Worm (Caenorhabditis elegans) whole organism, L3 larva: ENCODE data around the gene C14A4.6.

Experiments
- R02D3.7 ChIP-seq: fragments of 150-350 bp; optimal IDR thresholded peaks from 2 replicates; lab custom pipeline; 2014; ENCODE audit warnings: missing biosample characterization, missing genetic modification characterization
- ZK546.5 ChIP-seq: sonication (generic microtip); optimal IDR thresholded peaks from 2 replicates; lab custom pipeline; 2017; ENCODE audit warnings: missing biosample characterization, missing genetic modification characterization
- aly-2 ChIP-seq: fragments of 150-350 bp; optimal IDR thresholded peaks from 2 replicates; lab custom pipeline; 2014; ENCODE audit warnings: missing biosample characterization, missing genetic modification characterization
- ama-1 ChIP-seq: fragments of 150-350 bp; optimal IDR thresholded peaks from 2 replicates; lab custom pipeline; 2018
- ceh-28 ChIP-seq: fragments of 150-350 bp; optimal IDR thresholded peaks from 2 replicates; lab custom pipeline; 2014; ENCODE audit warnings: missing biosample characterization, missing genetic modification reagents, missing genetic modification characterization
- ceh-82 ChIP-seq: fragments of 150-350 bp; optimal IDR thresholded peaks from 2 replicates; lab custom pipeline; 2014; ENCODE audit warnings: missing biosample characterization, missing genetic modification characterization
- ceh-9 ChIP-seq: sonication (generic microtip); optimal IDR thresholded peaks from 2 replicates; lab custom pipeline; 2018; ENCODE audit warnings: missing biosample characterization, missing genetic modification characterization
- egl-27 ChIP-seq: sonication (generic microtip); optimal IDR thresholded peaks from 4 replicates; lab custom pipeline; 2017; ENCODE audit warnings: missing biosample characterization, missing genetic modification reagents, missing genetic modification characterization
- egl-5 ChIP-seq: fragments of 150-350 bp; optimal IDR thresholded peaks from 2 replicates; lab custom pipeline; 2017; ENCODE audit warnings: missing biosample characterization, missing genetic modification reagents, missing genetic modification characterization, inconsistent platforms
- elt-1 ChIP-seq: fragments of 150-350 bp; optimal IDR thresholded peaks from 2 replicates; lab custom pipeline; 2014; ENCODE audit warnings: missing biosample characterization, missing genetic modification characterization
- elt-2 ChIP-seq: sonication (generic microtip); optimal IDR thresholded peaks from 2 replicates; lab custom pipeline; 2016; ENCODE audit warnings: missing genetic modification reagents, mild to moderate bottlenecking, missing genetic modification characterization, missing compliant biosample characterization
- elt-3 ChIP-seq, 3 experiments: fragments of 150-350 bp in 1 of 3; sonication (generic microtip) in 2 of 3; optimal IDR thresholded peaks; 2 replicates in 2 of 3; 4 replicates in 1 of 3; lab custom pipeline; 2014 to 2017; ENCODE audit warnings: missing biosample characterization in 3 of 3, missing genetic modification characterization in 3 of 3
- eor-1 ChIP-seq, 2 experiments: fragments of 150-350 bp; optimal IDR thresholded peaks; 2 replicates each; lab custom pipeline; 2014 to 2018; ENCODE audit warnings: missing biosample characterization in 2 of 2, missing genetic modification characterization in 2 of 2
- fkh-2 ChIP-seq: fragments of 150-350 bp; optimal IDR thresholded peaks from 2 replicates; lab custom pipeline; 2014; ENCODE audit warnings: missing biosample characterization, missing genetic modification reagents, missing genetic modification characterization
- fos-1 ChIP-seq: fragments of 150-350 bp; optimal IDR thresholded peaks from 2 replicates; lab custom pipeline; 2014; ENCODE audit warnings: missing biosample characterization, missing genetic modification characterization
- hmg-11 ChIP-seq: sonication (generic microtip); optimal IDR thresholded peaks from 2 replicates; lab custom pipeline; 2016; ENCODE audit warnings: missing genetic modification characterization, missing compliant biosample characterization
- lin-15B ChIP-seq: fragments of 150-350 bp; optimal IDR thresholded peaks from 2 replicates; lab custom pipeline; 2014; ENCODE audit warnings: missing biosample characterization, missing genetic modification characterization
- lin-39 ChIP-seq: fragments of 150-350 bp; optimal IDR thresholded peaks from 2 replicates; lab custom pipeline; 2018; ENCODE audit warnings: missing biosample characterization, missing genetic modification reagents, missing genetic modification characterization
- lsy-12 ChIP-seq: sonication (generic microtip); optimal IDR thresholded peaks from 2 replicates; lab custom pipeline; 2016; ENCODE audit warnings: mild to moderate bottlenecking, missing genetic modification characterization, missing compliant biosample characterization
- mdl-1 ChIP-seq: fragments of 150-350 bp; optimal IDR thresholded peaks from 2 replicates; lab custom pipeline; 2014; ENCODE audit warnings: missing biosample characterization, missing genetic modification characterization
- nfya-1 ChIP-seq: sonication (generic microtip); optimal IDR thresholded peaks from 2 replicates; lab custom pipeline; 2017; ENCODE audit warnings: missing genetic modification characterization, mild to moderate bottlenecking, missing compliant biosample characterization, antibody characterized with exemption, moderate library complexity; ENCODE audit not compliant: insufficient read depth
- nhr-11 ChIP-seq: fragments of 150-350 bp; optimal IDR thresholded peaks from 2 replicates; lab custom pipeline; 2014; ENCODE audit warnings: missing biosample characterization, missing genetic modification characterization
- nhr-12 ChIP-seq: fragments of 150-350 bp; optimal IDR thresholded peaks from 2 replicates; lab custom pipeline; 2014; ENCODE audit warnings: missing biosample characterization, missing genetic modification characterization
- nhr-23 ChIP-seq: fragments of 150-350 bp; optimal IDR thresholded peaks from 2 replicates; lab custom pipeline; 2014; ENCODE audit warnings: missing biosample characterization, missing genetic modification reagents, missing genetic modification characterization
- nhr-237 ChIP-seq: fragments of 150-350 bp; optimal IDR thresholded peaks from 2 replicates; lab custom pipeline; 2014; ENCODE audit warnings: missing biosample characterization, missing genetic modification characterization
- nhr-25 ChIP-seq: sonication (generic microtip); optimal IDR thresholded peaks from 2 replicates; lab custom pipeline; 2017; ENCODE audit warnings: missing biosample characterization, missing genetic modification characterization
- nhr-28 ChIP-seq: fragments of 150-350 bp; optimal IDR thresholded peaks from 2 replicates; lab custom pipeline; 2014; ENCODE audit warnings: missing biosample characterization, missing genetic modification characterization
- nhr-43 ChIP-seq: sonication (generic microtip); optimal IDR thresholded peaks from 2 replicates; lab custom pipeline; 2016; ENCODE audit warnings: mild to moderate bottlenecking, missing genetic modification characterization, missing compliant biosample characterization; ENCODE audit not compliant: poor library complexity, severe bottlenecking
- nhr-67 ChIP-seq: fragments of 150-350 bp; optimal IDR thresholded peaks from 2 replicates; lab custom pipeline; 2014; ENCODE audit warnings: missing biosample characterization, missing genetic modification characterization
- nhr-76 ChIP-seq: fragments of 150-350 bp; sonication (generic microtip); optimal IDR thresholded peaks from 5 replicates; lab custom pipeline; 2014; ENCODE audit warnings: missing biosample characterization, missing genetic modification characterization
- nhr-77 ChIP-seq: fragments of 150-350 bp; optimal IDR thresholded peaks from 2 replicates; lab custom pipeline; 2014; ENCODE audit warnings: missing biosample characterization, missing genetic modification characterization
- pha-4 ChIP-seq: fragments of 150-350 bp; optimal IDR thresholded peaks from 2 replicates; lab custom pipeline; 2014; ENCODE audit warnings: missing biosample characterization, missing genetic modification reagents, missing genetic modification characterization
- sea-2 ChIP-seq: fragments of 150-350 bp; sonication (generic microtip); optimal IDR thresholded peaks from 4 replicates; lab custom pipeline; 2014; ENCODE audit warnings: missing biosample characterization, missing genetic modification reagents, missing genetic modification characterization
- skn-1 ChIP-seq: fragments of 150-350 bp; optimal IDR thresholded peaks from 2 replicates; lab custom pipeline; 2014; ENCODE audit warnings: missing biosample characterization, missing genetic modification characterization
- snpc-4 ChIP-seq: fragments of 150-350 bp; optimal IDR thresholded peaks from 2 replicates; lab custom pipeline; 2014; ENCODE audit warnings: missing biosample characterization, missing genetic modification characterization
- tbx-2 ChIP-seq: sonication (generic microtip); optimal IDR thresholded peaks from 2 replicates; lab custom pipeline; 2016; ENCODE audit warnings: mild to moderate bottlenecking, missing genetic modification characterization, missing compliant biosample characterization
- unc-39 ChIP-seq: sonication (generic microtip); optimal IDR thresholded peaks from 4 replicates; lab custom pipeline; 2017; ENCODE audit warnings: missing biosample characterization, missing genetic modification characterization
- unc-62 ChIP-seq: fragments of 150-350 bp; sonication (generic microtip); optimal IDR thresholded peaks from 4 replicates; lab custom pipeline; 2014; ENCODE audit warnings: missing biosample characterization, missing genetic modification reagents, missing genetic modification characterization
- zag-1 ChIP-seq: fragments of 150-350 bp; optimal IDR thresholded peaks from 2 replicates; lab custom pipeline; 2014; ENCODE audit warnings: missing biosample characterization, missing genetic modification characterization
- ztf-4 ChIP-seq: fragments of 150-350 bp; optimal IDR thresholded peaks from 2 replicates; lab custom pipeline; 2014; ENCODE audit warnings: missing biosample characterization, missing genetic modification characterization

The C14A4.6 gene

ce11 chrII:10555484-10556075 is 39.0 kb downstream of the C14A4.6 start:
- TF ChIP-seq sea-2 (GFP tag; lab: Kevin White, UChicago): no peak
- no peak for TF ChIP-seq fkh-2 (tag; lab: Kevin White, UChicago)
- no peak for TF ChIP-seq lin-39 (tag; lab: Kevin White, UChicago)
- peak; percentile 34 for TF ChIP-seq fos-1
- TF ChIP-seq zag-1 (tag; lab: Kevin White, UChicago): no peak
- TF ChIP-seq nhr-237 (tag; lab: Kevin White, UChicago): no peak
- no peak for TF ChIP-seq ceh-82 (tag; lab: Kevin White, UChicago)
- TF ChIP-seq lin-15B (tag; lab: Kevin White, UChicago): peak; percentile 25
- TF ChIP-seq pha-4 (tag; lab: Kevin White, UChicago): peak; percentile 55
- peak; percentile 17 for TF ChIP-seq R02D3.7
- TF ChIP-seq nhr-76 (tag; lab: Kevin White, UChicago): no peak
- no peak for TF ChIP-seq mdl-1 (tag; lab: Kevin White, UChicago)
- peak; percentile 79 for TF ChIP-seq nhr-25 (tag; lab: Kevin White, UChicago)
- peak; percentile 19 for TF ChIP-seq tbx-2
- peak; percentile 71 for TF ChIP-seq unc-62 (GFP tag; lab: Kevin White, UChicago)
- TF ChIP-seq nhr-77: no peak
- peak; percentile 52 for TF ChIP-seq ama-1 (lab: Kevin White, UChicago)
- TF ChIP-seq nhr-12 (tag; lab: Kevin White, UChicago): no peak
- no peak for TF ChIP-seq nhr-28
- TF ChIP-seq ceh-9 (tag; lab: Kevin White, UChicago): no peak
- TF ChIP-seq elt-2 (tag; lab: Kevin White, UChicago): peak; percentile 68
- no peak for TF ChIP-seq egl-27 (tag; lab: Kevin White, UChicago)
- no peak for TF ChIP-seq lsy-12
- TF ChIP-seq nhr-23 (tag; lab: Kevin White, UChicago): peak; percentile 31
- TF ChIP-seq aly-2 (tag; lab: Kevin White, UChicago): no peak
- peak; percentile 12 for TF ChIP-seq snpc-4
- peak; percentile 28 for TF ChIP-seq hmg-11
- TF ChIP-seq nhr-11 (tag; lab: Kevin White, UChicago): peak; percentile 47
- TF ChIP-seq ztf-4 (tag; lab: Kevin White, UChicago): peak; percentile 78
- TF ChIP-seq elt-1 (tag; lab: Kevin White, UChicago): no peak
- peak; percentile 23 for TF ChIP-seq nfya-1 (tag; lab: Kevin White, UChicago)
- no peak for TF ChIP-seq ceh-28 (tag; lab: Kevin White, UChicago)
- no peak for TF ChIP-seq egl-5
- peak; percentile 38 for TF ChIP-seq nhr-43 (tag; lab: Kevin White, UChicago)
- TF ChIP-seq elt-3 (tag; optimal IDR thresholded peaks at IDR 0.05; lab: Kevin White, UChicago): peak in 1 of 3 experiments; percentile 47
- no peak for TF ChIP-seq nhr-67 (tag; lab: Kevin White, UChicago)
- TF ChIP-seq unc-39 (tag; lab: Kevin White, UChicago): no peak
- TF ChIP-seq, all 47 proteins: peak for 17

ce11 chrII:10554972-10555371 is 39.6 kb downstream of the C14A4.6 start, which contains the start of gene mnk-1:
mnk-1 (minus strand) TSS chrII:10555044.
- TF ChIP-seq pha-4 (tag; lab: Kevin White, UChicago): no peak
- peak; percentile 22 for TF ChIP-seq egl-5

ce11 chrII:10554046-10554399 is 40.6 kb downstream of the C14A4.6 start:
- TF ChIP-seq nhr-12 (tag; lab: Kevin White, UChicago): no peak
- TF ChIP-seq unc-39 (tag; lab: Kevin White, UChicago): no peak
- TF ChIP-seq eor-1 (tag; optimal IDR thresholded peaks at IDR 0.05; lab: Kevin White, UChicago): no peak
- TF ChIP-seq nhr-25 (tag; lab: Kevin White, UChicago): peak; percentile 18
- peak; percentile 73 for TF ChIP-seq ama-1 (lab: Kevin White, UChicago)
- no peak for TF ChIP-seq ceh-82 (tag; lab: Kevin White, UChicago)
- TF ChIP-seq elt-1 (tag; lab: Kevin White, UChicago): no peak
- TF ChIP-seq nhr-76 (tag; lab: Kevin White, UChicago): no peak
- TF ChIP-seq lin-15B (tag; lab: Kevin White, UChicago): no peak
- TF ChIP-seq skn-1 (tag; lab: Kevin White, UChicago): no peak
- no peak for TF ChIP-seq ZK546.5
- TF ChIP-seq nhr-43 (tag; lab: Kevin White, UChicago): no peak
- no peak for TF ChIP-seq snpc-4
- TF ChIP-seq nhr-77: no peak
- no peak for TF ChIP-seq mdl-1 (tag; lab: Kevin White, UChicago)
